Worm (Caenorhabditis elegans) whole organism, L1 larva: ENCODE results near the gene eco-1.

Experiments
- C04F5.9 ChIP-seq: sonication (generic microtip); optimal IDR thresholded peaks from 2 replicates; lab custom pipeline; 2016; ENCODE audit warnings: missing genetic modification characterization, missing compliant biosample characterization
- C16A3.4 ChIP-seq: fragments of 150-350 bp; optimal IDR thresholded peaks from 2 replicates; lab custom pipeline; 2014; ENCODE audit warnings: missing biosample characterization, missing genetic modification characterization
- F16B12.6 ChIP-seq: fragments of 150-350 bp; optimal IDR thresholded peaks from 2 replicates; lab custom pipeline; 2014; ENCODE audit warnings: missing biosample characterization, missing genetic modification characterization
- alr-1 ChIP-seq: fragments of 200-800 bp; sonication (Bioruptor generic); optimal IDR thresholded peaks from 2 replicates; lab custom pipeline; 2018; ENCODE audit warnings: borderline replicate concordance, mild to moderate bottlenecking, missing genetic modification characterization, missing compliant biosample characterization
- ama-1 ChIP-seq: fragments of 150-350 bp; optimal IDR thresholded peaks from 2 replicates; lab custom pipeline; 2014
- ceh-63 ChIP-seq: fragments of 200-800 bp; sonication (Bioruptor generic); optimal IDR thresholded peaks from 2 replicates; lab custom pipeline; 2018; ENCODE audit warnings: mild to moderate bottlenecking, missing genetic modification characterization, missing compliant biosample characterization
- ceh-8 ChIP-seq: fragments of 200-800 bp; sonication (Bioruptor generic); optimal IDR thresholded peaks from 2 replicates; lab custom pipeline; 2018; ENCODE audit warnings: mild to moderate bottlenecking, missing genetic modification characterization, moderate library complexity, missing compliant biosample characterization
- ceh-82 ChIP-seq, 3 experiments: fragments of 150-350 bp in 1 of 3; sonication (generic microtip) in 2 of 3; optimal IDR thresholded peaks; 2 replicates each; lab custom pipeline; 2014 to 2017; ENCODE audit warnings: missing biosample characterization in 3 of 3, missing genetic modification characterization in 3 of 3
- ceh-90 ChIP-seq: sonication (generic microtip); optimal IDR thresholded peaks from 2 replicates; lab custom pipeline; 2016; ENCODE audit warnings: missing genetic modification characterization, missing compliant biosample characterization
- ces-1 ChIP-seq: fragments of 150-350 bp; optimal IDR thresholded peaks from 2 replicates; lab custom pipeline; 2014; ENCODE audit warnings: missing biosample characterization, missing genetic modification reagents, missing genetic modification characterization
- efl-1 ChIP-seq, 4 experiments: fragments of 150-350 bp; optimal IDR thresholded peaks in 3 of 4; peaks in 1 of 4; 1 replicate in 1 of 4; 2 replicates in 3 of 4; lab custom pipeline; 2014; ENCODE audit warnings: missing biosample characterization in 2 of 4, missing genetic modification characterization in 2 of 4, missing genetic modification reagents in 2 of 4
- efl-3 ChIP-seq: fragments of 200-800 bp; sonication (Bioruptor generic); optimal IDR thresholded peaks from 2 replicates; lab custom pipeline; 2018; ENCODE audit warnings: mild to moderate bottlenecking, missing genetic modification characterization, missing compliant biosample characterization
- egl-13 ChIP-seq: sonication (generic microtip); optimal IDR thresholded peaks from 2 replicates; lab custom pipeline; 2016; ENCODE audit warnings: missing genotype, missing genetic modification reagents, missing genetic modification characterization, missing compliant biosample characterization
- elt-2 ChIP-seq: sonication (generic microtip); optimal IDR thresholded peaks from 2 replicates; lab custom pipeline; 2016; ENCODE audit warnings: missing genetic modification characterization, mild to moderate bottlenecking, inconsistent platforms, missing compliant biosample characterization, missing genetic modification reagents
- elt-3 ChIP-seq, 6 experiments: fragments of 150-350 bp in 1 of 6; sonication (generic microtip); optimal IDR thresholded peaks; 2 replicates each; lab custom pipeline; 2017 to 2018; ENCODE audit warnings: missing biosample characterization in 6 of 6, missing genetic modification characterization in 6 of 6, inconsistent platforms in 1 of 6
- ets-5 ChIP-seq: fragments of 200-800 bp; sonication (Bioruptor generic); IDR thresholded peaks from 2 replicates; pipeline ENCODE4 v1.3.6; 2022; ENCODE audit warnings: missing genetic modification characterization, missing compliant biosample characterization
- fkh-10 ChIP-seq: sonication (generic microtip); optimal IDR thresholded peaks from 2 replicates; lab custom pipeline; 2017; ENCODE audit warnings: missing biosample characterization, missing genetic modification reagents, missing genetic modification characterization
- fkh-4 ChIP-seq: sonication (generic microtip); optimal IDR thresholded peaks from 2 replicates; lab custom pipeline; 2016; ENCODE audit warnings: missing compliant biosample characterization, missing genetic modification characterization, borderline replicate concordance
- fos-1 ChIP-seq: fragments of 150-350 bp; optimal IDR thresholded peaks from 2 replicates; lab custom pipeline; 2014; ENCODE audit warnings: missing biosample characterization, missing genetic modification characterization
- hlh-4 ChIP-seq: sonication (generic microtip); optimal IDR thresholded peaks from 2 replicates; lab custom pipeline; 2016; ENCODE audit warnings: mild to moderate bottlenecking, missing genetic modification characterization, missing compliant biosample characterization
- irx-1 ChIP-seq: sonication (generic microtip); optimal IDR thresholded peaks from 2 replicates; lab custom pipeline; 2016; ENCODE audit warnings: missing genetic modification characterization, missing compliant biosample characterization
- isw-1 ChIP-seq: fragments of 200-800 bp; sonication (Bioruptor generic); IDR thresholded peaks from 2 replicates; pipeline ENCODE4 v1.3.6; 2022; ENCODE audit warnings: missing genetic modification characterization, missing compliant biosample characterization
- jun-1 ChIP-seq: fragments of 150-350 bp; optimal IDR thresholded peaks from 2 replicates; lab custom pipeline; 2014; ENCODE audit warnings: missing biosample characterization, missing genetic modification reagents, missing genetic modification characterization
- lin-13 ChIP-seq: fragments of 150-350 bp; optimal IDR thresholded peaks from 2 replicates; lab custom pipeline; 2014; ENCODE audit warnings: missing biosample characterization, missing genetic modification reagents, missing genetic modification characterization
- lin-39 ChIP-seq: fragments of 150-350 bp; optimal IDR thresholded peaks from 2 replicates; lab custom pipeline; 2014; ENCODE audit warnings: missing biosample characterization, missing genetic modification reagents, missing genetic modification characterization
- mab-9 ChIP-seq: fragments of 200-800 bp; sonication (Bioruptor generic); IDR thresholded peaks from 2 replicates; pipeline ENCODE4 v1.3.6; 2022; ENCODE audit warnings: missing genetic modification reagents, missing genetic modification characterization, missing compliant biosample characterization
- mef-2 ChIP-seq: fragments of 150-350 bp; optimal IDR thresholded peaks from 2 replicates; lab custom pipeline; 2014; ENCODE audit warnings: missing biosample characterization, missing genetic modification characterization
- mep-1 ChIP-seq: fragments of 150-350 bp; optimal IDR thresholded peaks from 2 replicates; lab custom pipeline; 2014; ENCODE audit warnings: missing biosample characterization, missing genetic modification characterization
- nhr-11 ChIP-seq: fragments of 150-350 bp; optimal IDR thresholded peaks from 2 replicates; lab custom pipeline; 2014; ENCODE audit warnings: missing biosample characterization, missing genetic modification characterization
- nhr-19 ChIP-seq: fragments of 200-800 bp; sonication (Bioruptor generic); conservative IDR thresholded peaks from 2 replicates; pipeline ENCODE4 v1.3.6; 2022; ENCODE audit warnings: missing genetic modification characterization, missing compliant biosample characterization
- nhr-237 ChIP-seq: fragments of 150-350 bp; optimal IDR thresholded peaks from 2 replicates; lab custom pipeline; 2014; ENCODE audit warnings: missing biosample characterization, missing genetic modification characterization
- nhr-28 ChIP-seq: fragments of 150-350 bp; optimal IDR thresholded peaks from 2 replicates; lab custom pipeline; 2014; ENCODE audit warnings: missing biosample characterization, missing genetic modification characterization
- nhr-47 ChIP-seq: sonication (generic microtip); optimal IDR thresholded peaks from 2 replicates; lab custom pipeline; 2016; ENCODE audit warnings: mild to moderate bottlenecking, missing genetic modification characterization, moderate library complexity, missing compliant biosample characterization
- nhr-76 ChIP-seq: sonication (generic microtip); optimal IDR thresholded peaks from 2 replicates; lab custom pipeline; 2017; ENCODE audit warnings: missing biosample characterization, missing genetic modification characterization
- nhr-85 ChIP-seq: sonication (generic microtip); peaks from one replicate; lab custom pipeline; 2016; ENCODE audit warnings: missing genetic modification characterization, inconsistent platforms, missing compliant biosample characterization
- pag-3 ChIP-seq: sonication (generic microtip); optimal IDR thresholded peaks from 2 replicates; lab custom pipeline; 2017; ENCODE audit warnings: missing genetic modification characterization, mild to moderate bottlenecking, missing compliant biosample characterization, antibody characterized with exemption, borderline replicate concordance; ENCODE audit not compliant: insufficient read depth
- pax-3 ChIP-seq: fragments of 200-800 bp; sonication (Bioruptor generic); optimal IDR thresholded peaks from 2 replicates; lab custom pipeline; 2018; ENCODE audit warnings: mild to moderate bottlenecking, missing genetic modification characterization, moderate library complexity, missing compliant biosample characterization
- rnt-1 ChIP-seq: sonication (generic microtip); optimal IDR thresholded peaks from 2 replicates; lab custom pipeline; 2016; ENCODE audit warnings: mild to moderate bottlenecking, missing genetic modification characterization, moderate library complexity, missing compliant biosample characterization
- snpc-4 ChIP-seq: fragments of 150-350 bp; optimal IDR thresholded peaks from 2 replicates; lab custom pipeline; 2014; ENCODE audit warnings: missing biosample characterization, missing genetic modification characterization
- snu-23 ChIP-seq: sonication (generic microtip); optimal IDR thresholded peaks from 2 replicates; lab custom pipeline; 2016; ENCODE audit warnings: missing genetic modification characterization, missing compliant biosample characterization
- sptf-1 ChIP-seq: fragments of 150-350 bp; optimal IDR thresholded peaks from 2 replicates; lab custom pipeline; 2014; ENCODE audit warnings: missing biosample characterization, missing genetic modification characterization
- sup-37 ChIP-seq: fragments of 200-800 bp; sonication (Bioruptor generic); optimal IDR thresholded peaks from 2 replicates; lab custom pipeline; 2018; ENCODE audit warnings: mild to moderate bottlenecking, missing genetic modification characterization, missing compliant biosample characterization
- tbx-2 ChIP-seq: sonication (generic microtip); optimal IDR thresholded peaks from 2 replicates; lab custom pipeline; 2016; ENCODE audit warnings: missing genetic modification characterization, missing compliant biosample characterization
- unc-130 ChIP-seq: fragments of 150-350 bp; optimal IDR thresholded peaks from 2 replicates; lab custom pipeline; 2017; ENCODE audit warnings: missing biosample characterization, missing genetic modification characterization, inconsistent platforms
- unc-30 ChIP-seq: sonication (generic microtip); optimal IDR thresholded peaks from 2 replicates; lab custom pipeline; 2017; ENCODE audit warnings: missing biosample characterization, missing genetic modification characterization
- unc-62 ChIP-seq: fragments of 150-350 bp; optimal IDR thresholded peaks from 2 replicates; lab custom pipeline; 2014; ENCODE audit warnings: missing biosample characterization, missing genetic modification reagents, missing genetic modification characterization
- unc-86 ChIP-seq: sonication (generic microtip); optimal IDR thresholded peaks from 2 replicates; lab custom pipeline; 2016; ENCODE audit warnings: missing genetic modification characterization, missing compliant biosample characterization
- unc-98 ChIP-seq: fragments of 200-800 bp; sonication (Bioruptor generic); IDR thresholded peaks from 2 replicates; pipeline ENCODE4 v1.3.6; 2022; ENCODE audit warnings: missing genetic modification characterization, missing compliant biosample characterization
- vab-15 ChIP-seq: sonication (generic microtip); optimal IDR thresholded peaks from 2 replicates; lab custom pipeline; 2017; ENCODE audit warnings: missing genotype, mild to moderate bottlenecking, missing genetic modification characterization, missing compliant biosample characterization
- zag-1 ChIP-seq: fragments of 150-350 bp; optimal IDR thresholded peaks from 2 replicates; lab custom pipeline; 2014; ENCODE audit warnings: missing biosample characterization, missing genetic modification characterization
- ztf-11 ChIP-seq, 2 experiments: sonication (generic microtip); optimal IDR thresholded peaks; 2 replicates each; lab custom pipeline; 2016 to 2017; ENCODE audit warnings: missing genetic modification characterization in 2 of 2, missing biosample characterization in 1 of 2, missing compliant biosample characterization in 1 of 2
- ztf-4 ChIP-seq: fragments of 150-350 bp; optimal IDR thresholded peaks from 2 replicates; lab custom pipeline; 2014; ENCODE audit warnings: missing biosample characterization, missing genetic modification characterization

eco-1 gene

DNA sequence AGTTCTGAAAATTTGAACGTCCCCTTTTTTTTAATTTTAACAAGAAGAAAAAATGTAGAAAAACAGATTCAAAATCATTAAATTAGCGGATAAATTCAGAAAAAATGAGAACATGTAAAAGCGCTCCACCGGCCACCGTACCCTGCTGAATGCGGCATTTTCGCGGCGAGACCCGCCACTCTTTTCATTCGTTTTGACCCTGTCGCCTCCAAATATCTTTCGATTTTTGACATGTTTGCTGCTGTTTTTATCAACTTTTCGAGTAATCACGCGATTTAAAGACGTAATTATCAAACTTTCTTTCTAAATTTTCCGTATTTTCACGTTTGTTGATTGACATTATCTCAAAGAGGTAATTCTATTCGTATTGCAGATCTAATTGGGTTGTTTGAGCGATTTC lies 22.7 kb downstream of the eco-1 start, which contains the start of gene gsp-2 (continued):
- TF ChIP-seq ztf-11 (tag; optimal IDR thresholded peaks at IDR 0.05; lab: Kevin White, UChicago) (no peak), sptf-1 (tag; lab: Kevin White, UChicago) (no peak), fos-1 (tag; lab: Kevin White, UChicago) (peak; percentile 26), rnt-1 (peak; percentile 56), nhr-28 (tag; lab: Kevin White, UChicago) (no peak), mab-9 (GFP tag; lab: Robert Waterston, UW) (peak; percentile 47; the same call in 1 of the 2 replicates), ets-5 (no peak), pag-3 (tag; lab: Kevin White, UChicago) (no peak), vab-15 (peak; percentile 81), lin-13 (GFP tag; lab: Kevin White, UChicago) (peak; percentile 72), snpc-4 (tag; lab: Kevin White, UChicago) (no peak), ceh-8 (GFP tag; lab: Kevin White, UChicago) (no peak), snu-23 (GFP tag; lab: Kevin White, UChicago) (peak; percentile 81), ceh-82 (tag; optimal IDR thresholded peaks at IDR 0.05; lab: Kevin White, UChicago) (peak; percentile 52 to 67 (median 60)), nhr-237 (tag; lab: Kevin White, UChicago) (peak; percentile 24), fkh-4 (tag; lab: Kevin White, UChicago) (no peak), zag-1 (tag; lab: Kevin White, UChicago) (no peak), ceh-63 (GFP tag; lab: Kevin White, UChicago) (no peak), ama-1 (no peak), irx-1 (tag; lab: Kevin White, UChicago) (no peak), nhr-19 (GFP tag; lab: Robert Waterston, UW) (peak; percentile 81), unc-130 (peak; percentile 81), hlh-4 (tag; lab: Kevin White, UChicago) (no peak), nhr-76 (tag; lab: Kevin White, UChicago) (no peak), unc-86 (tag; lab: Kevin White, UChicago) (peak; percentile 53), tbx-2 (peak; percentile 60), isw-1 (peak; percentile 73), lin-39 (tag; lab: Kevin White, UChicago) (no peak), nhr-85 (tag; lab: Kevin White, UChicago) (peak; percentile 48), fkh-10 (GFP tag; lab: Kevin White, UChicago) (no peak), ztf-4 (peak; percentile 36), efl-3 (GFP tag; lab: Kevin White, UChicago) (no peak), elt-2 (tag; lab: Kevin White, UChicago) (no peak), F16B12.6 (tag; lab: Kevin White, UChicago) (no peak), sup-37 (GFP tag; lab: Kevin White, UChicago) (no peak)

ce11 chrIII:7335220-7335619 lies 23.7 kb downstream of the eco-1 start, which contains the start of gene F56C9.10:
Gene F56C9.10 (minus strand): TSS chrIII:7335316.
- TF ChIP-seq nhr-47 (peak; percentile 86), ces-1 (GFP tag; lab: Kevin White, UChicago) (no peak), C04F5.9 (tag; lab: Kevin White, UChicago) (peak; percentile 42), ceh-82 (tag; optimal IDR thresholded peaks at IDR 0.05; lab: Kevin White, UChicago) (peak; percentile 66 to 88 (median 70)), fos-1 (tag; lab: Kevin White, UChicago) (peak; percentile 80), alr-1 (tag; lab: Kevin White, UChicago) (no peak), unc-98 (GFP tag; lab: Robert Waterston, UW) (peak; percentile 46), unc-30 (tag; lab: Kevin White, UChicago) (no peak), ztf-11 (tag; optimal IDR thresholded peaks at IDR 0.05; lab: Kevin White, UChicago) (no peak), ztf-4 (peak; percentile 87), jun-1 (tag; lab: Kevin White, UChicago) (peak; percentile 49), ceh-8 (GFP tag; lab: Kevin White, UChicago) (no peak), efl-1 (optimal IDR thresholded peaks at IDR 0.05; lab: Kevin White, UChicago) (peak; percentile 81 to 82), efl-1 (GFP tag; optimal IDR thresholded peaks at IDR 0.05 in 1 of 2; lab: Kevin White, UChicago) (peak; percentile 67 to 95), pax-3 (tag; lab: Kevin White, UChicago) (no peak), nhr-237 (tag; lab: Kevin White, UChicago) (no peak), mep-1 (peak; percentile 87), nhr-11 (tag; lab: Kevin White, UChicago) (peak; percentile 80), C16A3.4 (tag; lab: Kevin White, UChicago) (peak; percentile 91), egl-13 (peak; percentile 51), ama-1 (peak; percentile 38), snpc-4 (tag; lab: Kevin White, UChicago) (peak; percentile 64), mef-2 (peak; percentile 74), unc-62 (GFP tag; lab: Kevin White, UChicago) (no peak), ceh-63 (GFP tag; lab: Kevin White, UChicago) (no peak), ceh-90 (tag; lab: Kevin White, UChicago) (no peak), elt-3 (tag; optimal IDR thresholded peaks at IDR 0.05; lab: Kevin White, UChicago) (peak in 3 of 6 experiments; percentile 58 to 86 (median 80))
